Worm (Caenorhabditis elegans) whole organism, L4 larva: ENCODE measurements around the gene cct-5.
A peak's percentile ranks its signal among the peaks of the same experiment; 100 is the strongest.

Source experiments
- F10B5.3 ChIP-seq: sonication (generic microtip); optimal IDR thresholded peaks from 2 replicates; lab custom pipeline; 2016; ENCODE audit warnings: mild to moderate bottlenecking, missing genetic modification characterization, missing compliant biosample characterization
- F37D6.2 ChIP-seq: sonication (generic microtip); optimal IDR thresholded peaks from 2 replicates; lab custom pipeline; 2016; ENCODE audit warnings: mild to moderate bottlenecking, missing genetic modification characterization, missing compliant biosample characterization
- F44E2.7 ChIP-seq: fragments of 200-800 bp; sonication (Bioruptor generic); IDR thresholded peaks from 2 replicates; pipeline ENCODE4 v2.1.2; 2022; ENCODE audit warnings: missing genetic modification characterization, missing compliant biosample characterization
- T20F7.1 ChIP-seq: fragments of 200-800 bp; sonication (Bioruptor generic); optimal IDR thresholded peaks from 2 replicates; lab custom pipeline; 2018; ENCODE audit warnings: mild to moderate bottlenecking, missing genetic modification characterization, missing compliant biosample characterization
- Y105C5A.15 ChIP-seq: fragments of 200-800 bp; sonication (Bioruptor generic); IDR thresholded peaks from 2 replicates; pipeline ENCODE4 v1.3.6; 2022; ENCODE audit warnings: missing genetic modification characterization, missing compliant biosample characterization
- Y5F2A.4 ChIP-seq: fragments of 200-800 bp; sonication (Bioruptor generic); optimal IDR thresholded peaks from 2 replicates; lab custom pipeline; 2018; ENCODE audit warnings: mild to moderate bottlenecking, missing genetic modification characterization, missing compliant biosample characterization
- ZK546.5 ChIP-seq, 2 experiments: sonication (generic microtip); optimal IDR thresholded peaks; 2 replicates each; lab custom pipeline; 2017; ENCODE audit warnings: missing biosample characterization in 2 of 2, missing genetic modification characterization in 2 of 2
- aly-2 ChIP-seq: sonication (generic microtip); optimal IDR thresholded peaks from 2 replicates; lab custom pipeline; 2018; ENCODE audit warnings: missing biosample characterization, missing genetic modification characterization
- ama-1 ChIP-seq: fragments of 150-350 bp; optimal IDR thresholded peaks from 2 replicates; lab custom pipeline; 2014; ENCODE audit warnings: inconsistent platforms, mixed read lengths
- ceh-20 ChIP-seq: fragments of 200-800 bp; sonication (Bioruptor generic); IDR thresholded peaks from 2 replicates; pipeline ENCODE4 v1.3.6; 2022; ENCODE audit warnings: missing genetic modification reagents, missing genetic modification characterization, missing compliant biosample characterization
- ceh-32 ChIP-seq: sonication (generic microtip); optimal IDR thresholded peaks from 2 replicates; lab custom pipeline; 2016; ENCODE audit warnings: mild to moderate bottlenecking, missing genetic modification characterization, missing compliant biosample characterization; ENCODE audit not compliant: poor library complexity
- ces-1 ChIP-seq: fragments of 150-350 bp; sonication (generic microtip); optimal IDR thresholded peaks from 4 replicates; lab custom pipeline; 2014; ENCODE audit warnings: missing biosample characterization, missing genetic modification reagents, missing genetic modification characterization
- cey-2 ChIP-seq: sonication (generic microtip); optimal IDR thresholded peaks from 3 replicates; lab custom pipeline; 2017; ENCODE audit warnings: missing genetic modification characterization, mild to moderate bottlenecking, missing compliant biosample characterization, antibody characterized with exemption, borderline replicate concordance; ENCODE audit not compliant: insufficient read depth
- daf-12 ChIP-seq: fragments of 150-350 bp; optimal IDR thresholded peaks from 2 replicates; lab custom pipeline; 2014; ENCODE audit warnings: missing biosample characterization, missing genetic modification reagents, missing genetic modification characterization
- daf-16 ChIP-seq, 3 experiments: sonication (generic microtip); optimal IDR thresholded peaks; 2 replicates each; lab custom pipeline; 2016 to 2017; ENCODE audit warnings: missing genetic modification characterization in 3 of 3, missing genetic modification reagents in 3 of 3, mild to moderate bottlenecking in 2 of 3, missing compliant biosample characterization in 2 of 3, missing biosample characterization in 1 of 3, moderate library complexity in 1 of 3
- duxl-1 ChIP-seq: sonication (generic microtip); optimal IDR thresholded peaks from 2 replicates; lab custom pipeline; 2016; ENCODE audit warnings: mild to moderate bottlenecking, missing genetic modification characterization, moderate library complexity, missing compliant biosample characterization; ENCODE audit not compliant: poor library complexity
- egl-27 ChIP-seq: sonication (generic microtip); optimal IDR thresholded peaks from 3 replicates; lab custom pipeline; 2017; ENCODE audit warnings: missing biosample characterization, missing genetic modification reagents, missing genetic modification characterization
- egl-43 ChIP-seq: fragments of 200-800 bp; sonication (Bioruptor generic); IDR thresholded peaks from 2 replicates; pipeline ENCODE4 v1.3.6; 2022; ENCODE audit warnings: missing genetic modification reagents, missing genetic modification characterization, missing compliant biosample characterization
- fos-1 ChIP-seq: fragments of 150-350 bp; optimal IDR thresholded peaks from 2 replicates; lab custom pipeline; 2014; ENCODE audit warnings: missing biosample characterization, missing genetic modification characterization
- gei-8 ChIP-seq: fragments of 200-800 bp; sonication (Bioruptor generic); optimal IDR thresholded peaks from 2 replicates; lab custom pipeline; 2018; ENCODE audit warnings: mild to moderate bottlenecking, missing genetic modification characterization, missing compliant biosample characterization
- hlh-11 ChIP-seq: fragments of 200-800 bp; sonication (Bioruptor generic); optimal IDR thresholded peaks from 2 replicates; lab custom pipeline; 2018; ENCODE audit warnings: mild to moderate bottlenecking, missing genetic modification characterization, missing compliant biosample characterization
- hmg-1.1 ChIP-seq: fragments of 200-800 bp; sonication (Bioruptor generic); IDR thresholded peaks from 2 replicates; pipeline ENCODE4 v1.3.6; 2022; ENCODE audit warnings: missing genetic modification reagents, missing genetic modification characterization, missing compliant biosample characterization
- jun-1 ChIP-seq: fragments of 150-350 bp; optimal IDR thresholded peaks from 2 replicates; lab custom pipeline; 2014; ENCODE audit warnings: missing biosample characterization, missing genetic modification reagents, missing genetic modification characterization
- lim-7 ChIP-seq: fragments of 200-800 bp; sonication (Bioruptor generic); IDR thresholded peaks from 2 replicates; pipeline ENCODE4 v1.3.6; 2022; ENCODE audit warnings: missing genetic modification characterization, missing compliant biosample characterization
- lin-1 ChIP-seq: fragments of 200-800 bp; sonication (Bioruptor generic); IDR thresholded peaks from 2 replicates; pipeline ENCODE4 v1.3.6; 2022; ENCODE audit warnings: missing genetic modification reagents, missing genetic modification characterization, missing compliant biosample characterization
- lin-15B ChIP-seq: fragments of 150-350 bp; sonication (generic microtip); optimal IDR thresholded peaks from 3 replicates; lab custom pipeline; 2014; ENCODE audit warnings: missing biosample characterization, missing genetic modification characterization
- mep-1 ChIP-seq: fragments of 150-350 bp; sonication (generic microtip); optimal IDR thresholded peaks from 3 replicates; lab custom pipeline; 2014; ENCODE audit warnings: missing biosample characterization, missing genetic modification characterization
- mes-2 ChIP-seq: sonication (generic microtip); optimal IDR thresholded peaks from 2 replicates; lab custom pipeline; 2016; ENCODE audit warnings: missing genotype, mild to moderate bottlenecking, missing genetic modification characterization, missing compliant biosample characterization; ENCODE audit not compliant: poor library complexity, severe bottlenecking
- mxl-3 ChIP-seq: fragments of 200-800 bp; sonication (Bioruptor generic); optimal IDR thresholded peaks from 2 replicates; lab custom pipeline; 2018; ENCODE audit warnings: mild to moderate bottlenecking, missing genetic modification characterization, missing compliant biosample characterization
- nhr-10 ChIP-seq: fragments of 150-350 bp; optimal IDR thresholded peaks from 2 replicates; lab custom pipeline; 2014; ENCODE audit warnings: missing biosample characterization, missing genetic modification characterization
- nhr-102 ChIP-seq: sonication (generic microtip); optimal IDR thresholded peaks from 2 replicates; lab custom pipeline; 2016; ENCODE audit warnings: mild to moderate bottlenecking, missing genetic modification characterization, moderate library complexity, missing compliant biosample characterization
- nhr-11 ChIP-seq: fragments of 150-350 bp; optimal IDR thresholded peaks from 2 replicates; lab custom pipeline; 2014; ENCODE audit warnings: missing biosample characterization, missing genetic modification characterization
- nhr-42 ChIP-seq: fragments of 200-800 bp; sonication (Bioruptor generic); IDR thresholded peaks from 2 replicates; pipeline ENCODE4 v1.3.6; 2022; ENCODE audit warnings: missing genetic modification characterization, missing compliant biosample characterization
- nhr-76 ChIP-seq: fragments of 150-350 bp; optimal IDR thresholded peaks from 2 replicates; lab custom pipeline; 2014; ENCODE audit warnings: missing biosample characterization, missing genetic modification characterization
- php-3 ChIP-seq: fragments of 200-800 bp; sonication (Bioruptor generic); IDR thresholded peaks from 2 replicates; pipeline ENCODE4 v1.3.6; 2022; ENCODE audit warnings: missing genetic modification reagents, missing genetic modification characterization, missing compliant biosample characterization
- pqm-1 ChIP-seq: sonication (generic microtip); optimal IDR thresholded peaks from 2 replicates; lab custom pipeline; 2017; ENCODE audit warnings: missing biosample characterization, missing genetic modification characterization
- rbr-2 ChIP-seq: sonication (generic microtip); optimal IDR thresholded peaks from 2 replicates; lab custom pipeline; 2016; ENCODE audit warnings: missing genotype, missing genetic modification characterization, missing compliant biosample characterization
- snpc-1.2 ChIP-seq: fragments of 200-800 bp; sonication (Bioruptor generic); IDR thresholded peaks from 2 replicates; pipeline ENCODE4 v1.3.6; 2022; ENCODE audit warnings: missing genetic modification reagents, missing genetic modification characterization, missing compliant biosample characterization
- snpc-4 ChIP-seq: fragments of 150-350 bp; optimal IDR thresholded peaks from 2 replicates; lab custom pipeline; 2014; ENCODE audit warnings: missing biosample characterization, missing genetic modification characterization
- spr-1 ChIP-seq: sonication (generic microtip); optimal IDR thresholded peaks from 2 replicates; lab custom pipeline; 2016; ENCODE audit warnings: mild to moderate bottlenecking, missing genetic modification characterization, missing compliant biosample characterization
- spr-3 ChIP-seq: fragments of 200-800 bp; sonication (Bioruptor generic); optimal IDR thresholded peaks from 2 replicates; lab custom pipeline; 2018; ENCODE audit warnings: mild to moderate bottlenecking, missing genetic modification characterization, missing compliant biosample characterization
- tra-1 ChIP-seq: fragments of 200-800 bp; sonication (Bioruptor generic); IDR thresholded peaks from 2 replicates; pipeline ENCODE4 v1.3.6; 2022; ENCODE audit warnings: missing genetic modification reagents, missing genetic modification characterization, missing compliant biosample characterization
- unc-39 ChIP-seq: sonication (generic microtip); optimal IDR thresholded peaks from 2 replicates; lab custom pipeline; 2017; ENCODE audit warnings: missing biosample characterization, missing genetic modification characterization
- vab-7 ChIP-seq: fragments of 200-800 bp; sonication (Bioruptor generic); IDR thresholded peaks from 2 replicates; pipeline ENCODE4 v1.3.6; 2022; ENCODE audit warnings: missing genetic modification reagents, missing genetic modification characterization, missing compliant biosample characterization
- zag-1 ChIP-seq: fragments of 150-350 bp; optimal IDR thresholded peaks from 2 replicates; lab custom pipeline; 2014; ENCODE audit warnings: missing biosample characterization, missing genetic modification characterization
- zfp-2 ChIP-seq: sonication (generic microtip); optimal IDR thresholded peaks from 2 replicates; lab custom pipeline; 2016; ENCODE audit warnings: mild to moderate bottlenecking, missing genetic modification characterization, missing compliant biosample characterization
- zfp-3 ChIP-seq: fragments of 200-800 bp; sonication (Bioruptor generic); conservative IDR thresholded peaks from 2 replicates; pipeline ENCODE4 v1.3.6; 2022; ENCODE audit warnings: missing genetic modification reagents, missing genetic modification characterization, missing compliant biosample characterization
- zip-2 ChIP-seq: fragments of 150-350 bp; optimal IDR thresholded peaks from 2 replicates; lab custom pipeline; 2014; ENCODE audit warnings: missing biosample characterization, missing genetic modification characterization
- ztf-11 ChIP-seq: fragments of 150-350 bp; optimal IDR thresholded peaks from 2 replicates; lab custom pipeline; 2014; ENCODE audit warnings: missing biosample characterization, missing genetic modification characterization
- ztf-7 ChIP-seq: fragments of 150-350 bp; optimal IDR thresholded peaks from 2 replicates; lab custom pipeline; 2014; ENCODE audit warnings: missing biosample characterization, missing genetic modification characterization

cct-5 gene

ce11 chrIII:4508064-4508905 lies at the start of gene cct-5, which contains the start of gene F25F2.1:
Gene cct-5 (minus strand): TSS chrIII:4508114.
Gene F25F2.1 (plus strand): TSS chrIII:4508855.
- TF ChIP-seq snpc-1.2 = no peak
- no peak for TF ChIP-seq php-3 (GFP tag; lab: Robert Waterston, UW)
- TF ChIP-seq zip-2 = no peak
- TF ChIP-seq spr-1 (tag; lab: Kevin White, UChicago) = no peak
- TF ChIP-seq aly-2 (tag; lab: Kevin White, UChicago) = no peak
- TF ChIP-seq pqm-1 = no peak
- peak; percentile 56 for TF ChIP-seq hmg-1.1 (GFP tag; lab: Robert Waterston, UW)
- TF ChIP-seq zfp-2 = no peak
- no peak for TF ChIP-seq Y5F2A.4 (GFP tag; lab: Kevin White, UChicago)
- peak; percentile 39 for TF ChIP-seq hlh-11 (tag; lab: Kevin White, UChicago)
- no peak for TF ChIP-seq ces-1 (GFP tag; lab: Kevin White, UChicago)
- TF ChIP-seq duxl-1 = no peak
- no peak for TF ChIP-seq nhr-42
- no peak for TF ChIP-seq vab-7 (GFP tag; lab: Robert Waterston, UW)
- TF ChIP-seq spr-3 (GFP tag; lab: Kevin White, UChicago) = no peak
- TF ChIP-seq cey-2 (tag; lab: Kevin White, UChicago) = no peak
- no peak for TF ChIP-seq ceh-32 (tag; lab: Kevin White, UChicago)
- no peak for TF ChIP-seq daf-16 (GFP tag; optimal IDR thresholded peaks at IDR 0.05; lab: Kevin White, UChicago)
- TF ChIP-seq daf-16 (tag; optimal IDR thresholded peaks at IDR 0.05; lab: Kevin White, UChicago) = no peak
- no peak for TF ChIP-seq egl-43 (GFP tag; lab: Robert Waterston, UW)
- no peak for TF ChIP-seq nhr-76 (tag; lab: Kevin White, UChicago)
- no peak for TF ChIP-seq nhr-10 (tag; lab: Kevin White, UChicago)
- TF ChIP-seq ceh-20 (GFP tag; lab: Robert Waterston, UW) = no peak
- TF ChIP-seq ama-1 = no peak
- TF ChIP-seq mes-2 = peak; percentile 70
- peak; percentile 54 for TF ChIP-seq T20F7.1 (GFP tag; lab: Kevin White, UChicago)
- TF ChIP-seq jun-1 (tag; lab: Kevin White, UChicago) = no peak
- TF ChIP-seq nhr-11 (tag; lab: Kevin White, UChicago) = peak; percentile 19
- TF ChIP-seq zfp-3 (GFP tag; lab: Robert Waterston, UW) = no peak
- no peak for TF ChIP-seq unc-39 (tag; lab: Kevin White, UChicago)
- peak; percentile 69 for TF ChIP-seq ztf-7 (tag; lab: Kevin White, UChicago)
- TF ChIP-seq ZK546.5 (tag; optimal IDR thresholded peaks at IDR 0.05; lab: Kevin White, UChicago) = no peak
- TF ChIP-seq tra-1 (GFP tag; lab: Robert Waterston, UW) = no peak
- peak; percentile 67 for TF ChIP-seq mep-1 (tag; lab: Kevin White, UChicago)
- TF ChIP-seq F10B5.3 (tag; lab: Kevin White, UChicago) = no peak
- no peak for TF ChIP-seq mxl-3 (GFP tag; lab: Kevin White, UChicago)
- no peak for TF ChIP-seq gei-8 (GFP tag; lab: Kevin White, UChicago)
- no peak for TF ChIP-seq fos-1
- TF ChIP-seq snpc-4 (tag; lab: Kevin White, UChicago) = no peak
- TF ChIP-seq daf-12 = no peak
- TF ChIP-seq rbr-2 = peak; percentile 26
- TF ChIP-seq F37D6.2 (tag; lab: Kevin White, UChicago) = no peak
- TF ChIP-seq F44E2.7 (GFP tag; lab: Robert Waterston, UW) = no peak
- no peak for TF ChIP-seq nhr-102 (tag; lab: Kevin White, UChicago)
- TF ChIP-seq egl-27 (tag; lab: Kevin White, UChicago) = no peak
- no peak for TF ChIP-seq lin-15B (tag; lab: Kevin White, UChicago)
- TF ChIP-seq zag-1 = no peak
- TF ChIP-seq ztf-11 (tag; lab: Kevin White, UChicago) = no peak
- TF ChIP-seq lin-1 = no peak
- no peak for TF ChIP-seq Y105C5A.15 (GFP tag; lab: Robert Waterston, UW)
- TF ChIP-seq lim-7 = no peak
